Fruit fly (Drosophila melanogaster): ENCODE data around the gene CG1840.

DNA sequence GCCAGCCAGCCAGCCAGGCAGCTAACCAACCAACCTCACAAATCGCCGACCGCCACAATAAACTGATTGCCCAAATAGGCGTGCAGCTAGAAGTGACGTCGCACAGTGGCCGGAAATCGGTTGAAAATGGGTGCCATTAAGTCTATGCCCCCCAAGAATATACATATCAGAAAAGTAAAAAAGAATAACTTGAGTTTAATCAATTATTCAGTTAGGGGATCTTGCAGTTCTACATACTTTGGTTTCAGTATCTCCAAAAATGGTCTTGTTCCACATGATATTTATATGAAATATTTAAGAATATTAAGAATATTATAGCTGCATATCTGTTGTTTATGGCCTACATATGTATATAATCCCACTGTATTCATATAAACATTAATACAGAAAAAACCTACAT lies 2.8 kb upstream of the CG1840 start:
- TF ChIP-seq psq (optimal IDR thresholded peaks at IDR 0.05) (no peak), pan (optimal IDR thresholded peaks at IDR 0.05) (no peak)
